Fruit fly (Drosophila melanogaster) whole organism, pupa: ENCODE results near the gene DCP2.

Experiments used
- CG10348 ChIP-seq: fragments of 200-800 bp; sonication (Bioruptor generic); IDR thresholded peaks from 2 replicates; pipeline ENCODE4 v1.3.6; 2022; ENCODE audit warnings: missing biosample characterization, missing genetic modification characterization
- CG12605 ChIP-seq: fragments of 200-800 bp; sonication (Bioruptor generic); IDR thresholded peaks from 2 replicates; pipeline ENCODE4 v1.3.6; 2022; ENCODE audit warnings: missing biosample characterization, missing genetic modification characterization
- CG13204 ChIP-seq: fragments of 200-800 bp; sonication (Bioruptor generic); optimal IDR thresholded peaks from 2 replicates; lab custom pipeline; 2018; ENCODE audit warnings: missing biosample characterization, mild to moderate bottlenecking, missing genetic modification characterization, moderate library complexity
- CG14655 ChIP-seq: fragments of 200-800 bp; sonication (Bioruptor generic); optimal IDR thresholded peaks from 3 replicates; lab custom pipeline; 2017; ENCODE audit warnings: mild to moderate bottlenecking, missing biosample characterization, missing genetic modification reagents, missing genetic modification characterization
- CG15710 ChIP-seq: fragments of 200-800 bp; sonication (Bioruptor generic); optimal IDR thresholded peaks from 2 replicates; lab custom pipeline; 2018; ENCODE audit warnings: missing biosample characterization, mild to moderate bottlenecking, missing genetic modification characterization, moderate library complexity
- CG17806 ChIP-seq: fragments of 200-800 bp; sonication (Bioruptor generic); optimal IDR thresholded peaks from 2 replicates; lab custom pipeline; 2018; ENCODE audit warnings: missing biosample characterization, mild to moderate bottlenecking, missing genetic modification characterization, moderate library complexity
- CG32121 ChIP-seq: fragments of 200-800 bp; sonication (Bioruptor generic); IDR thresholded peaks from 2 replicates; pipeline ENCODE4 v1.3.6; 2022; ENCODE audit warnings: missing biosample characterization, missing genetic modification characterization
- CG34367 ChIP-seq: fragments of 200-800 bp; sonication (Bioruptor generic); optimal IDR thresholded peaks from 2 replicates; lab custom pipeline; 2018; ENCODE audit warnings: missing biosample characterization, mild to moderate bottlenecking, missing genetic modification characterization
- CG4496 ChIP-seq: fragments of 200-800 bp; sonication (Bioruptor generic); IDR thresholded peaks from 3 replicates; pipeline ENCODE4 v1.3.6; 2022; ENCODE audit warnings: missing biosample characterization, missing genetic modification characterization
- CG8159 ChIP-seq: fragments of 200-800 bp; sonication (Bioruptor generic); optimal IDR thresholded peaks from 3 replicates; lab custom pipeline; 2018; ENCODE audit warnings: missing biosample characterization, mild to moderate bottlenecking, missing genetic modification characterization, moderate library complexity
- CG8301 ChIP-seq: fragments of 200-800 bp; sonication (Bioruptor generic); optimal IDR thresholded peaks from 2 replicates; lab custom pipeline; 2018; ENCODE audit warnings: missing biosample characterization, mild to moderate bottlenecking, missing genetic modification characterization
- CG9948 ChIP-seq: fragments of 200-800 bp; sonication (Bioruptor generic); optimal IDR thresholded peaks from 2 replicates; lab custom pipeline; 2018; ENCODE audit warnings: missing biosample characterization, mild to moderate bottlenecking, missing genetic modification characterization, moderate library complexity
- D1 ChIP-seq: fragments of 200-800 bp; sonication (Bioruptor generic); optimal IDR thresholded peaks from 2 replicates; lab custom pipeline; 2018; ENCODE audit warnings: missing biosample characterization, mild to moderate bottlenecking, missing genetic modification characterization, moderate library complexity
- EcR ChIP-seq: fragments of 200-800 bp; sonication (Bioruptor generic); optimal IDR thresholded peaks from 3 replicates; lab custom pipeline; 2019; ENCODE audit warnings: missing biosample characterization, missing genetic modification characterization, mild to moderate bottlenecking, moderate library complexity, missing genetic modification reagents
- Ets98B ChIP-seq: fragments of 200-800 bp; sonication (Bioruptor generic); IDR thresholded peaks from 2 replicates; pipeline ENCODE4 v1.3.6; 2022; ENCODE audit warnings: missing biosample characterization, missing genetic modification characterization
- Pif1A ChIP-seq: fragments of 200-800 bp; sonication (Bioruptor generic); optimal IDR thresholded peaks from 3 replicates; lab custom pipeline; 2016; ENCODE audit warnings: missing biosample characterization, missing genetic modification characterization
- Pif1B ChIP-seq: fragments of 200-800 bp; sonication (Bioruptor generic); optimal IDR thresholded peaks from 3 replicates; lab custom pipeline; 2016; ENCODE audit warnings: missing biosample characterization, missing genetic modification characterization
- Snoo ChIP-seq: fragments of 200-800 bp; sonication (Bioruptor generic); optimal IDR thresholded peaks from 3 replicates; lab custom pipeline; 2017; ENCODE audit warnings: missing biosample characterization, mild to moderate bottlenecking, missing genetic modification characterization, inconsistent platforms
- fd96Ca ChIP-seq: fragments of 200-800 bp; sonication (Bioruptor generic); IDR thresholded peaks from 3 replicates; pipeline ENCODE4 v1.3.6; 2022; ENCODE audit warnings: missing biosample characterization, missing genetic modification characterization
- gl ChIP-seq: fragments of 200-800 bp; sonication (Bioruptor generic); optimal IDR thresholded peaks from 2 replicates; lab custom pipeline; 2018; ENCODE audit warnings: missing biosample characterization, mild to moderate bottlenecking, missing genetic modification characterization
- rn ChIP-seq: fragments of 200-800 bp; sonication (Bioruptor generic); IDR thresholded peaks from 2 replicates; pipeline ENCODE4 v1.3.6; 2022; ENCODE audit warnings: missing biosample characterization, missing genetic modification characterization

DCP2 gene

dm6 chr3L:15824537-15824936 lies 1.7 kb downstream of the DCP2 start:
- TF ChIP-seq CG34367 (no peak), CG14655 (GFP tag; lab: Kevin White, UChicago) (peak; percentile 35), CG15710 (tag; lab: Kevin White, UChicago) (no peak), D1 (no peak), CG8301 (tag; lab: Kevin White, UChicago) (peak; percentile 13), CG13204 (GFP tag; lab: Kevin White, UChicago) (no peak), fd96Ca (GFP tag; lab: Robert Waterston, UW) (peak; percentile 50; the same call in 2 of the 3 replicates), rn (GFP tag; lab: Robert Waterston, UW) (no peak), Ets98B (GFP tag; lab: Robert Waterston, UW) (peak; percentile 70), gl (tag; lab: Kevin White, UChicago) (no peak), CG10348 (GFP tag; lab: Robert Waterston, UW) (no peak), CG8159 (no peak), CG12605 (GFP tag; lab: Robert Waterston, UW) (peak; percentile 52; the same call in 1 of the 2 replicates), EcR (peak; percentile 98), Snoo (no peak), CG32121 (GFP tag; lab: Robert Waterston, UW) (peak; percentile 77), CG9948 (tag; lab: Kevin White, UChicago) (no peak), CG4496 (GFP tag; lab: Robert Waterston, UW) (peak; percentile 85), Pif1A (GFP tag; lab: Kevin White, UChicago) (no peak), CG17806 (tag; lab: Kevin White, UChicago) (no peak), Pif1B (no peak)

dm6 chr3L:15823780-15824423 lies 2.3 kb downstream of the DCP2 start:
- TF ChIP-seq EcR = no peak
- TF ChIP-seq CG12605 (GFP tag; lab: Robert Waterston, UW) = peak; percentile 10; the same call in 1 of the 2 replicates
- peak; percentile 59; the same call in 1 of the 3 replicates for TF ChIP-seq CG4496 (GFP tag; lab: Robert Waterston, UW)
- TF ChIP-seq D1 = no peak

dm6 chr3L:15816714-15817113 lies 9.5 kb downstream of the DCP2 start, which contains the start of gene CkIIalpha-i1:
Gene CkIIalpha-i1, plus strand, starts transcription at chr3L:15816979.
- no peak for TF ChIP-seq Pif1A (GFP tag; lab: Kevin White, UChicago)
- TF ChIP-seq CG34367 = no peak
- TF ChIP-seq CG8159 = no peak
- no peak for TF ChIP-seq Snoo
- TF ChIP-seq rn (GFP tag; lab: Robert Waterston, UW) = no peak
- no peak for TF ChIP-seq CG15710 (tag; lab: Kevin White, UChicago)
- TF ChIP-seq CG13204 (GFP tag; lab: Kevin White, UChicago) = no peak
- TF ChIP-seq gl (tag; lab: Kevin White, UChicago) = no peak
- TF ChIP-seq, all 21 proteins: peak for 0

- TF ChIP-seq D1 (no peak), Snoo (no peak), CG10348 (GFP tag; lab: Robert Waterston, UW) (no peak), CG9948 (tag; lab: Kevin White, UChicago) (no peak), CG34367 (no peak)
Observed at dm6 chr3L:15816143-15816487, 10.1 kb downstream of the DCP2 start, which contains the start of gene fwe. Gene fwe, minus strand, starts transcription at chr3L:15816410.

dm6 chr3L:15815353-15816142 lies 10.7 kb downstream of the DCP2 start:
- peak; percentile 94 for TF ChIP-seq CG14655 (GFP tag; lab: Kevin White, UChicago)
- TF ChIP-seq rn (GFP tag; lab: Robert Waterston, UW) = peak; percentile 64
- TF ChIP-seq CG13204 (GFP tag; lab: Kevin White, UChicago) = no peak
- peak; percentile 30 for TF ChIP-seq EcR
- no peak for TF ChIP-seq fd96Ca (GFP tag; lab: Robert Waterston, UW)
- peak; percentile 86 for TF ChIP-seq CG32121 (GFP tag; lab: Robert Waterston, UW)
- TF ChIP-seq CG4496 (GFP tag; lab: Robert Waterston, UW) = no peak; the same call in 2 of the 3 replicates
- peak; percentile 91 for TF ChIP-seq CG15710 (tag; lab: Kevin White, UChicago)
- TF ChIP-seq CG8301 (tag; lab: Kevin White, UChicago) = peak; percentile 93
- TF ChIP-seq Snoo = peak; percentile 90
- TF ChIP-seq Pif1B = peak; percentile 85
- peak; percentile 91 for TF ChIP-seq CG34367
- peak; percentile 96 for TF ChIP-seq CG9948 (tag; lab: Kevin White, UChicago)
- peak; percentile 95 for TF ChIP-seq CG17806 (tag; lab: Kevin White, UChicago)
- no peak for TF ChIP-seq CG10348 (GFP tag; lab: Robert Waterston, UW)
- TF ChIP-seq D1 = peak; percentile 95
- TF ChIP-seq Ets98B (GFP tag; lab: Robert Waterston, UW) = peak; percentile 81
- peak; percentile 95 for TF ChIP-seq CG8159
- TF ChIP-seq gl (tag; lab: Kevin White, UChicago) = peak; percentile 65
- peak; percentile 75 for TF ChIP-seq CG12605 (GFP tag; lab: Robert Waterston, UW)
- TF ChIP-seq Pif1A (GFP tag; lab: Kevin White, UChicago) = peak; percentile 85

dm6 chr3L:15813988-15814387 lies 12.2 kb downstream of the DCP2 start:
- TF ChIP-seq CG13204 (GFP tag; lab: Kevin White, UChicago) = no peak
- TF ChIP-seq gl (tag; lab: Kevin White, UChicago) = no peak
- no peak for TF ChIP-seq EcR
- TF ChIP-seq CG8301 (tag; lab: Kevin White, UChicago) = no peak
- TF ChIP-seq CG10348 (GFP tag; lab: Robert Waterston, UW) = no peak
- TF ChIP-seq Pif1B = no peak
- no peak for TF ChIP-seq CG32121 (GFP tag; lab: Robert Waterston, UW)
- no peak for TF ChIP-seq rn (GFP tag; lab: Robert Waterston, UW)
- TF ChIP-seq CG12605 (GFP tag; lab: Robert Waterston, UW) = no peak
- TF ChIP-seq CG34367 = no peak
- no peak for TF ChIP-seq CG8159
- no peak for TF ChIP-seq Pif1A (GFP tag; lab: Kevin White, UChicago)
- TF ChIP-seq CG15710 (tag; lab: Kevin White, UChicago) = no peak
- no peak for TF ChIP-seq Ets98B (GFP tag; lab: Robert Waterston, UW)
- TF ChIP-seq D1 = no peak
- no peak for TF ChIP-seq CG17806 (tag; lab: Kevin White, UChicago)
- TF ChIP-seq CG14655 (GFP tag; lab: Kevin White, UChicago) = no peak
- no peak for TF ChIP-seq CG9948 (tag; lab: Kevin White, UChicago)
- TF ChIP-seq fd96Ca (GFP tag; lab: Robert Waterston, UW) = no peak
- TF ChIP-seq Snoo = no peak
